Fruit fly (Drosophila melanogaster): Measurements from ENCODE around the gene CG15414.

- TF ChIP-seq CG8478 (optimal IDR thresholded peaks at IDR 0.05): no peak
- no peak for TF ChIP-seq CTCF (optimal IDR thresholded peaks at IDR 0.05)
Observed at dm6 chr2L:3477057-3477755, 13.7 kb downstream of the CG15414 start.

All from S2 (cell line).